Worm (Caenorhabditis elegans): ENCODE data around the gene chpf-2.
"Not testable (repeated sequence)": the region's sequence is repeated elsewhere in the genome, so short reads cannot be mapped to it uniquely, and the experiment has no call there.

Gene chpf-2

ce11 chrV:3069101-3069500 lies 29.9 kb upstream of the chpf-2 start, which contains the start of gene str-40 (continued):
- TF ChIP-seq ceh-40 (GFP tag; IDR thresholded peaks at IDR 0.05) (no peak), hmg-20 (GFP tag; IDR thresholded peaks at IDR 0.05) (no peak), nhr-179 (tag; optimal IDR thresholded peaks at IDR 0.05) (no peak), hmg-1.2 (GFP tag; IDR thresholded peaks at IDR 0.05) (no peak)

DNA sequence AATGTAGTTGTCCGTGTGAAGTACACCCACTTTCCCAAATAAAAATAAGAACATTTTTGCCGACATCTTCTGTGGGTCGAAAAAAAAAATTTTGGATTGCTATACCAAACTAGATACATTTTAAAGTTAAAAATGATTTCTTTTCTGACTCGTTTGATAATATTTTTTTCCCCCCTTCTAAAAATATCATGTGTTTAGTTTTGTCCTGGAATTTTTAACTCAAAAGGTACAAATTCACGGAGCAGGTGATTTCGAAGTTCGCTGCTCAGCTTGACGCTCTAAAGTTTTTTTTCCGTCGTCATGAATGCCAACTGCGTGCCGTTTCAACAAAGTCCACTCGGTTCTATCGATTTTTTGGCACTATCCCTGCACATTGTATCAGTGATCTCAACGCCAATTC lies 26.7 kb upstream of the chpf-2 start, which contains the start of gene srh-185:
Gene srh-185 (plus strand): TSS at position 301 of the 400 bp plus-strand sequence.
- no peak for TF ChIP-seq repo-1 (tag; optimal IDR thresholded peaks at IDR 0.05)
- no peak for TF ChIP-seq F55B11.4 (tag; optimal IDR thresholded peaks at IDR 0.05; ENCODE audit: borderline replicate concordance, insufficient read depth)
- no peak for TF ChIP-seq ztf-6 (GFP tag; IDR thresholded peaks at IDR 0.05)
- no peak for TF ChIP-seq pha-4 (tag; optimal IDR thresholded peaks at IDR 0.05)
- TF ChIP-seq dpff-1 (tag; optimal IDR thresholded peaks at IDR 0.05) = no peak
- no peak for TF ChIP-seq pbrm-1 (GFP tag; IDR thresholded peaks at IDR 0.05)
- TF ChIP-seq nfya-1 (tag; optimal IDR thresholded peaks at IDR 0.05; ENCODE audit: borderline replicate concordance, insufficient read depth) = no peak
- no peak for TF ChIP-seq snpc-1.1 (tag; optimal IDR thresholded peaks at IDR 0.05; ENCODE audit: insufficient read depth)
- no peak for TF ChIP-seq mcd-1 (GFP tag; IDR thresholded peaks at IDR 0.05)
- no peak for TF ChIP-seq lag-1 (GFP tag; IDR thresholded peaks at IDR 0.05)
- TF ChIP-seq F10E7.11 (tag; optimal IDR thresholded peaks at IDR 0.05) = no peak
- no peak for TF ChIP-seq Y56A3A.18 (GFP tag; IDR thresholded peaks at IDR 0.05)
- no peak for TF ChIP-seq gei-17 (GFP tag; optimal IDR thresholded peaks at IDR 0.05)
- no peak for TF ChIP-seq let-607 (tag; optimal IDR thresholded peaks at IDR 0.05)

- TF ChIP-seq B0336.3, lin-26, sea-2 (GFP tag; IDR thresholded peaks at IDR 0.05): not testable (repeated sequence)
Observed at ce11 chrV:3064418-3064817, 25.2 kb upstream of the chpf-2 start, which contains the start of gene srt-16. Gene srt-16, minus strand, starts transcription at chrV:3064518.

- TF ChIP-seq B0019.2 (GFP tag; conservative IDR thresholded peaks at IDR 0.05) (no peak), D2030.7 (GFP tag; IDR thresholded peaks at IDR 0.05) (no peak), let-526 (GFP tag; IDR thresholded peaks at IDR 0.05) (no peak), F10E7.11 (tag; optimal IDR thresholded peaks at IDR 0.05) (no peak), unc-130 (GFP tag; optimal IDR thresholded peaks at IDR 0.05) (no peak), T26A5.8 (tag; optimal IDR thresholded peaks at IDR 0.05) (no peak), cebp-2 (GFP tag; IDR thresholded peaks at IDR 0.05) (no peak), snpc-1.3 (tag; optimal IDR thresholded peaks at IDR 0.05; ENCODE audit: insufficient read depth) (no peak), bed-2 (GFP tag; IDR thresholded peaks at IDR 0.05) (no peak), nfya-2 (GFP tag; IDR thresholded peaks at IDR 0.05) (no peak), F57C9.4 (tag; optimal IDR thresholded peaks at IDR 0.05) (no peak), dpff-1 (tag; optimal IDR thresholded peaks at IDR 0.05) (no peak), ztf-18 (tag; optimal IDR thresholded peaks at IDR 0.05) (no peak), unc-62 (GFP tag; optimal IDR thresholded peaks at IDR 0.05) (no peak), lag-1 (GFP tag; IDR thresholded peaks at IDR 0.05) (no peak), aptf-2 (GFP tag; conservative IDR thresholded peaks at IDR 0.05) (no peak), F57A8.1 (GFP tag; optimal IDR thresholded peaks at IDR 0.05) (no peak), nhr-27 (tag; optimal IDR thresholded peaks at IDR 0.05) (no peak), let-607 (tag; optimal IDR thresholded peaks at IDR 0.05) (no peak), lin-54 (GFP tag; optimal IDR thresholded peaks at IDR 0.05) (no peak)
Observed at ce11 chrV:3062078-3062477, 22.9 kb upstream of the chpf-2 start, which contains the start of gene srt-15. Gene srt-15, minus strand, starts transcription at chrV:3062178.
